Fruit fly (Drosophila melanogaster): ENCODE data around the gene Frq1.

DNA sequence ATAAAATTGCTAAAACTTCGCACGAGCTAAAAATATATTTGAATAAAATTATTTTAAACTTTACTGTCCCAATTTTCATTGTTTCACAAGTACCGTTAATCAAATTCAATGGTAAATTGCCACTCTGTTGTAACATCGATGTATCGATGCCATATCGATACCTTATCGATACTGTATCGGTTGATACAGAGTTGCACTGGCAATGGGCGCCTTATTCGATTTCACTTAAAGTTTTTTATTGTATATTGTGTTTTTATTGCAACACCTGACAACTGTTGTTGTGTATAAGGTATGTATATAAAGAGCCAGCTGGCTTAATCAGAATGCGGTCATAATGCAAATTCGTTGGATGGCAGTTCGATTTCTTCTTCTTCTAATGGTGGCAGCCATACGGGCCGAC is 16.9 kb upstream of the Frq1 start, which contains the start of gene CG43229:
- TF ChIP-seq CG2678 (tag; optimal IDR thresholded peaks at IDR 0.05) (no peak), CG15514 (GFP tag; optimal IDR thresholded peaks at IDR 0.05) (peak; percentile 0), CG6683 (GFP tag; optimal IDR thresholded peaks at IDR 0.05) (no peak), pan (optimal IDR thresholded peaks at IDR 0.05) (no peak), pan (GFP tag; optimal IDR thresholded peaks at IDR 0.05 in 1 of 2, IDR thresholded peaks at IDR 0.05 in 1 of 2) (no peak), CG17385 (GFP tag; optimal IDR thresholded peaks at IDR 0.05) (peak; percentile 35), CG10209 (GFP tag; optimal IDR thresholded peaks at IDR 0.05) (no peak)

All from whole organism, embryonic.